Fruit fly (Drosophila melanogaster) whole organism, pupa: ENCODE measurements around the gene CG14273.

Experiments used
- CG10348 ChIP-seq: fragments of 200-800 bp; sonication (Bioruptor generic); IDR thresholded peaks from 2 replicates; pipeline ENCODE4 v1.3.6; 2022; ENCODE audit warnings: missing biosample characterization, missing genetic modification characterization
- CG12605 ChIP-seq: fragments of 200-800 bp; sonication (Bioruptor generic); IDR thresholded peaks from 2 replicates; pipeline ENCODE4 v1.3.6; 2022; ENCODE audit warnings: missing biosample characterization, missing genetic modification characterization
- CG14655 ChIP-seq: fragments of 200-800 bp; sonication (Bioruptor generic); optimal IDR thresholded peaks from 3 replicates; lab custom pipeline; 2017; ENCODE audit warnings: mild to moderate bottlenecking, missing biosample characterization, missing genetic modification reagents, missing genetic modification characterization
- CG15710 ChIP-seq: fragments of 200-800 bp; sonication (Bioruptor generic); optimal IDR thresholded peaks from 2 replicates; lab custom pipeline; 2018; ENCODE audit warnings: missing biosample characterization, mild to moderate bottlenecking, missing genetic modification characterization, moderate library complexity
- CG17806 ChIP-seq: fragments of 200-800 bp; sonication (Bioruptor generic); optimal IDR thresholded peaks from 2 replicates; lab custom pipeline; 2018; ENCODE audit warnings: missing biosample characterization, mild to moderate bottlenecking, missing genetic modification characterization, moderate library complexity
- CG32121 ChIP-seq: fragments of 200-800 bp; sonication (Bioruptor generic); IDR thresholded peaks from 2 replicates; pipeline ENCODE4 v1.3.6; 2022; ENCODE audit warnings: missing biosample characterization, missing genetic modification characterization
- CG4496 ChIP-seq: fragments of 200-800 bp; sonication (Bioruptor generic); IDR thresholded peaks from 3 replicates; pipeline ENCODE4 v1.3.6; 2022; ENCODE audit warnings: missing biosample characterization, missing genetic modification characterization
- EcR ChIP-seq: fragments of 200-800 bp; sonication (Bioruptor generic); optimal IDR thresholded peaks from 3 replicates; lab custom pipeline; 2019; ENCODE audit warnings: missing biosample characterization, missing genetic modification characterization, mild to moderate bottlenecking, moderate library complexity, missing genetic modification reagents
- Ets98B ChIP-seq: fragments of 200-800 bp; sonication (Bioruptor generic); IDR thresholded peaks from 2 replicates; pipeline ENCODE4 v1.3.6; 2022; ENCODE audit warnings: missing biosample characterization, missing genetic modification characterization
- Snoo ChIP-seq: fragments of 200-800 bp; sonication (Bioruptor generic); optimal IDR thresholded peaks from 3 replicates; lab custom pipeline; 2017; ENCODE audit warnings: missing biosample characterization, mild to moderate bottlenecking, missing genetic modification characterization, inconsistent platforms
- gl ChIP-seq: fragments of 200-800 bp; sonication (Bioruptor generic); optimal IDR thresholded peaks from 2 replicates; lab custom pipeline; 2018; ENCODE audit warnings: missing biosample characterization, mild to moderate bottlenecking, missing genetic modification characterization

DNA sequence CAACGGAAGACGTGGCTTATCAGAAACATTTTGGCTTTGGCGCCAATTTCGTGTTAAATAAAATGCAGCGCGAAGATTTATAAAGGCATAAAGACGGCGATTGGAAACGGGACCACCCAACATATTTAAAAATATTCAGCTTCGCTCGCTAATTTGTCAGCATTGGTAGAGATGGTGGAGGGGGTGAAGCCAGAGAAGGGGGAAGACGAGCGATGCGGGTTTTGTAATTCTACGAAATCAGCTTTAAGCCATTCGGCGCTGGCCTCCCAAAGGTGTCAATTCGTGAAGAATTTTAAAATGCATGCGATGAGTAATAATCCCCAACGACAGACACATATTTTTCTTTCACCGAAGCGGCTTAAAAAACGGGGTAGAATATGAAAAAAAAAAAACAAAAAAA, 48.5 kb upstream of the CG14273 start:
- TF ChIP-seq CG32121 (GFP tag; lab: Robert Waterston, UW): no peak
- no peak for TF ChIP-seq CG10348 (GFP tag; lab: Robert Waterston, UW)
- TF ChIP-seq Ets98B: no peak
- TF ChIP-seq CG12605 (GFP tag; lab: Robert Waterston, UW): no peak
- no peak for TF ChIP-seq CG17806 (tag; lab: Kevin White, UChicago)
- no peak for TF ChIP-seq Snoo (tag; lab: Kevin White, UChicago)
- TF ChIP-seq CG14655 (GFP tag; lab: Kevin White, UChicago): no peak
- no peak for TF ChIP-seq gl (tag; lab: Kevin White, UChicago)
- TF ChIP-seq CG15710 (tag; lab: Kevin White, UChicago): no peak
- no peak for TF ChIP-seq EcR (GFP tag; lab: Kevin White, UChicago)
- no peak for TF ChIP-seq CG4496 (GFP tag; lab: Robert Waterston, UW)
